Worm (Caenorhabditis elegans): ENCODE measurements around the gene rab-33.

- TF ChIP-seq fkh-10 (GFP tag; optimal IDR thresholded peaks at IDR 0.05) (no peak), ceh-82 (tag; optimal IDR thresholded peaks at IDR 0.05) (no peak), ama-1 (optimal IDR thresholded peaks at IDR 0.05) (no peak), ztf-11 (tag; optimal IDR thresholded peaks at IDR 0.05) (no peak), unc-62 (GFP tag; optimal IDR thresholded peaks at IDR 0.05) (no peak)
Observed at ce11 chrIII:10527446-10527845, 23.8 kb upstream of the rab-33 start.

Data from whole organism, L1 larva.